Worm (Caenorhabditis elegans) whole organism, L4 larva: ENCODE results near the gene nfi-1.

Source experiments
- madf-9 ChIP-seq: fragments of 200-800 bp; sonication (Bioruptor generic); conservative IDR thresholded peaks from 2 replicates; pipeline ENCODE4 v1.3.6; 2022; ENCODE audit warnings: missing genetic modification reagents, missing genetic modification characterization, missing compliant biosample characterization
- nhr-11 ChIP-seq: fragments of 150-350 bp; optimal IDR thresholded peaks from 2 replicates; lab custom pipeline; 2014; ENCODE audit warnings: missing biosample characterization, missing genetic modification characterization
- nhr-237 ChIP-seq: sonication (generic microtip); optimal IDR thresholded peaks from 2 replicates; lab custom pipeline; 2017; ENCODE audit warnings: missing biosample characterization, missing genetic modification characterization
- nhr-28 ChIP-seq: fragments of 150-350 bp; optimal IDR thresholded peaks from 2 replicates; lab custom pipeline; 2014; ENCODE audit warnings: missing biosample characterization, missing genetic modification characterization
- nhr-76 ChIP-seq: fragments of 150-350 bp; optimal IDR thresholded peaks from 2 replicates; lab custom pipeline; 2014; ENCODE audit warnings: missing biosample characterization, missing genetic modification characterization
- unc-130 ChIP-seq: sonication (generic microtip); optimal IDR thresholded peaks from 2 replicates; lab custom pipeline; 2016; ENCODE audit warnings: missing genetic modification reagents, missing genetic modification characterization, missing compliant biosample characterization
- unc-62 ChIP-seq, 3 experiments: fragments of 150-350 bp in 1 of 3; sonication (generic microtip); optimal IDR thresholded peaks in 2 of 3; peaks in 1 of 3; 1 replicate in 1 of 3; 2 replicates in 2 of 3; lab custom pipeline; 2014 to 2017; ENCODE audit warnings: missing biosample characterization in 3 of 3, missing genetic modification characterization in 3 of 3, missing genetic modification reagents in 3 of 3, missing genotype in 1 of 3

ce11 chrII:7542952-7543351, 5.0 kb downstream of the nfi-1 start:
- TF ChIP-seq unc-62 (GFP tag; optimal IDR thresholded peaks at IDR 0.05 in 1 of 2; lab: Kevin White, UChicago) (no peak), unc-62 (tag; optimal IDR thresholded peaks at IDR 0.05; lab: Kevin White, UChicago) (no peak), madf-9 (GFP tag; lab: Robert Waterston, UW) (no peak), unc-130 (GFP tag; lab: Kevin White, UChicago) (no peak), nhr-28 (tag; lab: Kevin White, UChicago) (no peak), nhr-76 (tag; lab: Kevin White, UChicago) (no peak), nhr-11 (tag; lab: Kevin White, UChicago) (no peak), nhr-237 (tag; lab: Kevin White, UChicago) (no peak)
